Fruit fly (Drosophila melanogaster): ENCODE results near the gene CG4995.

CG4995 gene

dm6 chr2L:10303786-10304185 is 18.5 kb upstream of the CG4995 start, which contains the start of gene nmd (continued):
- TF ChIP-seq CG8944 (GFP tag; optimal IDR thresholded peaks at IDR 0.05) (no peak), Ets65A (GFP tag) (peak; percentile 60), Dref (GFP tag; IDR thresholded peaks at IDR 0.05) (peak; percentile 59), Ptx1 (GFP tag; IDR thresholded peaks at IDR 0.05) (0 out of 2 replicates have a peak, but pooled peaks have one; percentile 13), ham (GFP tag; IDR thresholded peaks at IDR 0.05) (no peak), lilli (GFP tag; optimal IDR thresholded peaks at IDR 0.05) (peak; percentile 28), Eip74EF (GFP tag; optimal IDR thresholded peaks at IDR 0.05) (no peak), tll (GFP tag; optimal IDR thresholded peaks at IDR 0.05) (no peak), scrt (GFP tag; optimal IDR thresholded peaks at IDR 0.05) (no peak), mam (GFP tag; optimal IDR thresholded peaks at IDR 0.05) (peak; percentile 19), CG15269 (tag; optimal IDR thresholded peaks at IDR 0.05) (peak; percentile 6), zen (tag; optimal IDR thresholded peaks at IDR 0.05) (no peak), so (GFP tag; IDR thresholded peaks at IDR 0.05) (no peak), YL-1 (GFP tag; optimal IDR thresholded peaks at IDR 0.05) (peak; percentile 64), Lpt (GFP tag; optimal IDR thresholded peaks at IDR 0.05) (no peak), emc (GFP tag; optimal IDR thresholded peaks at IDR 0.05) (no peak), gcm (GFP tag; optimal IDR thresholded peaks at IDR 0.05) (no peak), Dp (GFP tag; optimal IDR thresholded peaks at IDR 0.05) (peak; percentile 29), CG14710 (tag; optimal IDR thresholded peaks at IDR 0.05) (peak; percentile 42), CG33213 (GFP tag; optimal IDR thresholded peaks at IDR 0.05) (peak; percentile 49), onecut (GFP tag; IDR thresholded peaks at IDR 0.05) (peak; percentile 32; the same call in 1 of the 2 replicates), CG8924 (tag; optimal IDR thresholded peaks at IDR 0.05) (no peak), CG12391 (tag; optimal IDR thresholded peaks at IDR 0.05) (peak; percentile 46), jumu (GFP tag; optimal IDR thresholded peaks at IDR 0.05) (no peak), CG30020 (tag; optimal IDR thresholded peaks at IDR 0.05) (peak; percentile 90), CG17385 (GFP tag; optimal IDR thresholded peaks at IDR 0.05) (peak; percentile 91), stwl (tag; optimal IDR thresholded peaks at IDR 0.05) (peak; percentile 90), CG1832 (GFP tag; optimal IDR thresholded peaks at IDR 0.05) (no peak), D19B (GFP tag; optimal IDR thresholded peaks at IDR 0.05) (no peak), CG9817 (tag; optimal IDR thresholded peaks at IDR 0.05) (peak; percentile 16), Myb (GFP tag; optimal IDR thresholded peaks at IDR 0.05) (peak; percentile 20), CG10321 (GFP tag; IDR thresholded peaks at IDR 0.05) (0 out of 2 replicates have a peak, but pooled peaks have one; percentile 21), Sry-δ (GFP tag; optimal IDR thresholded peaks at IDR 0.05) (peak; percentile 47), h (optimal IDR thresholded peaks at IDR 0.05) (no peak), NfI (GFP tag; optimal IDR thresholded peaks at IDR 0.05) (peak; percentile 20), HmgD (GFP tag; optimal IDR thresholded peaks at IDR 0.05) (peak; percentile 34), row (GFP tag; IDR thresholded peaks at IDR 0.05) (peak; percentile 81), CG10565 (GFP tag; optimal IDR thresholded peaks at IDR 0.05) (no peak), chif (GFP tag; optimal IDR thresholded peaks at IDR 0.05) (peak in 1 of 2 experiments; percentile 3), p53 (GFP tag; optimal IDR thresholded peaks at IDR 0.05) (peak; percentile 36), mld (GFP tag; IDR thresholded peaks at IDR 0.05; ENCODE audit: partially characterized antibody) (no peak), zf30C (GFP tag; optimal IDR thresholded peaks at IDR 0.05) (no peak), sug (tag; optimal IDR thresholded peaks at IDR 0.05) (peak; percentile 17), CG7987 (GFP tag; optimal IDR thresholded peaks at IDR 0.05) (peak; percentile 17), CG31224 (GFP tag; IDR thresholded peaks at IDR 0.05) (no peak), Xbp1 (GFP tag; optimal IDR thresholded peaks at IDR 0.05) (peak; percentile 13), gem (tag; optimal IDR thresholded peaks at IDR 0.05) (peak; percentile 16), gsb-n (tag; optimal IDR thresholded peaks at IDR 0.05) (no peak)
